Fruit fly (Drosophila melanogaster) whole organism, prepupa: ENCODE results near the gene RluA-1.
A peak's percentile ranks its signal among the peaks of the same experiment; 100 is the strongest.

ENCODE experiments used
- Blimp-1 ChIP-seq: fragments of 200-800 bp; sonication (Bioruptor generic); optimal IDR thresholded peaks from 3 replicates; lab custom pipeline; 2017; ENCODE audit warnings: missing biosample characterization, missing genetic modification characterization, mild to moderate bottlenecking, moderate library complexity, missing genetic modification reagents
- CG10631 ChIP-seq: fragments of 200-800 bp; sonication (Bioruptor generic); optimal IDR thresholded peaks from 2 replicates; lab custom pipeline; 2016; ENCODE audit warnings: missing biosample characterization, missing genetic modification characterization
- CG11294 ChIP-seq: fragments of 200-800 bp; sonication (Bioruptor generic); IDR thresholded peaks from 2 replicates; pipeline ENCODE4 v1.3.6; 2022; ENCODE audit warnings: missing biosample characterization, missing genetic modification characterization
- CG11762 ChIP-seq: fragments of 200-800 bp; sonication (Bioruptor generic); optimal IDR thresholded peaks from 3 replicates; lab custom pipeline; 2016; ENCODE audit warnings: missing biosample characterization, missing genetic modification characterization; ENCODE audit not compliant: insufficient read depth
- CG11902 ChIP-seq: fragments of 200-800 bp; sonication (Bioruptor generic); optimal IDR thresholded peaks from 3 replicates; lab custom pipeline; 2016; ENCODE audit warnings: missing biosample characterization, missing genetic modification characterization
- CG15336 ChIP-seq: fragments of 200-800 bp; sonication (Bioruptor generic); IDR thresholded peaks from 2 replicates; pipeline ENCODE4 v1.3.6; 2022; ENCODE audit warnings: missing biosample characterization, missing genetic modification characterization
- CG16779 ChIP-seq: fragments of 200-800 bp; sonication (Bioruptor generic); optimal IDR thresholded peaks from 3 replicates; lab custom pipeline; 2017; ENCODE audit warnings: missing biosample characterization, mild to moderate bottlenecking, missing genetic modification characterization
- CG3032 ChIP-seq: fragments of 200-800 bp; optimal IDR thresholded peaks from 2 replicates; lab custom pipeline; 2019; ENCODE audit warnings: missing biosample characterization, mild to moderate bottlenecking, missing genetic modification characterization, moderate library complexity
- CG31627 ChIP-seq: fragments of 200-800 bp; sonication (Bioruptor generic); optimal IDR thresholded peaks from 3 replicates; lab custom pipeline; 2016; ENCODE audit warnings: missing biosample characterization, missing genetic modification characterization
- CG34406 ChIP-seq: fragments of 200-800 bp; sonication (Bioruptor generic); optimal IDR thresholded peaks from 3 replicates; lab custom pipeline; 2016; ENCODE audit warnings: missing biosample characterization, missing genetic modification characterization
- CG3919 ChIP-seq: fragments of 200-800 bp; sonication (Bioruptor generic); optimal IDR thresholded peaks from 3 replicates; lab custom pipeline; 2016; ENCODE audit warnings: missing biosample characterization, missing genetic modification characterization
- CG4318 ChIP-seq: fragments of 200-800 bp; sonication (Bioruptor generic); optimal IDR thresholded peaks from 3 replicates; lab custom pipeline; 2017; ENCODE audit warnings: missing biosample characterization, mild to moderate bottlenecking, missing genetic modification characterization
- CG6163 ChIP-seq: fragments of 200-800 bp; sonication (Bioruptor generic); IDR thresholded peaks from 3 replicates; pipeline ENCODE4 v1.3.6; 2022; ENCODE audit warnings: missing biosample characterization, missing genetic modification characterization
- CG6276 ChIP-seq: fragments of 200-800 bp; sonication (Bioruptor generic); optimal IDR thresholded peaks from 2 replicates; lab custom pipeline; 2017; ENCODE audit warnings: missing biosample characterization, mild to moderate bottlenecking, missing genetic modification characterization
- CG6792 ChIP-seq: fragments of 200-800 bp; sonication (Bioruptor generic); optimal IDR thresholded peaks from 3 replicates; lab custom pipeline; 2016; ENCODE audit warnings: missing biosample characterization, missing genetic modification characterization
- CG8119 ChIP-seq: fragments of 200-800 bp; sonication (Bioruptor generic); IDR thresholded peaks from 3 replicates; pipeline ENCODE4 v1.3.6; 2022; ENCODE audit warnings: missing biosample characterization, missing genetic modification characterization
- CG8319 ChIP-seq: fragments of 200-800 bp; sonication (Bioruptor generic); optimal IDR thresholded peaks from 3 replicates; lab custom pipeline; 2016; ENCODE audit warnings: missing biosample characterization, missing genetic modification characterization
- CG9139 ChIP-seq: fragments of 200-800 bp; sonication (Bioruptor generic); optimal IDR thresholded peaks from 3 replicates; lab custom pipeline; 2017; ENCODE audit warnings: missing biosample characterization, mild to moderate bottlenecking, missing genetic modification characterization
- Eip78C ChIP-seq: fragments of 200-800 bp; sonication (Bioruptor generic); peaks from one replicate; lab custom pipeline; 2016; ENCODE audit warnings: missing biosample characterization, missing genetic modification characterization
- Eip93F ChIP-seq: fragments of 200-800 bp; sonication (Bioruptor generic); optimal IDR thresholded peaks from 2 replicates; lab custom pipeline; 2016; ENCODE audit warnings: missing biosample characterization, mild to moderate bottlenecking, missing genetic modification characterization
- Ets96B ChIP-seq: fragments of 200-800 bp; optimal IDR thresholded peaks from 2 replicates; lab custom pipeline; 2019; ENCODE audit warnings: missing biosample characterization, mild to moderate bottlenecking, missing genetic modification characterization, moderate library complexity
- Hr39 ChIP-seq: fragments of 200-800 bp; sonication (Bioruptor generic); optimal IDR thresholded peaks from 2 replicates; lab custom pipeline; 2016; ENCODE audit warnings: missing biosample characterization, missing genetic modification characterization
- Lpt ChIP-seq: fragments of 200-800 bp; sonication (Bioruptor generic); optimal IDR thresholded peaks from 3 replicates; lab custom pipeline; 2016; ENCODE audit warnings: missing biosample characterization, missing genetic modification characterization
- Met ChIP-seq: fragments of 200-800 bp; sonication (Bioruptor generic); optimal IDR thresholded peaks from 3 replicates; lab custom pipeline; 2016; ENCODE audit warnings: missing biosample characterization, missing genetic modification characterization
- OdsH ChIP-seq: fragments of 200-800 bp; sonication (Bioruptor generic); optimal IDR thresholded peaks from 3 replicates; lab custom pipeline; 2016; ENCODE audit warnings: missing biosample characterization, missing genetic modification characterization
- Sox14 ChIP-seq: fragments of 200-800 bp; sonication (Bioruptor generic); optimal IDR thresholded peaks from 3 replicates; lab custom pipeline; 2016; ENCODE audit warnings: missing biosample characterization, missing genetic modification characterization
- Sox15 ChIP-seq: fragments of 200-800 bp; sonication (Bioruptor generic); optimal IDR thresholded peaks from 3 replicates; lab custom pipeline; 2016; ENCODE audit warnings: missing biosample characterization, missing genetic modification characterization
- achi ChIP-seq: fragments of 200-800 bp; sonication (Bioruptor generic); optimal IDR thresholded peaks from 3 replicates; lab custom pipeline; 2016; ENCODE audit warnings: missing biosample characterization, missing genetic modification characterization
- acj6 ChIP-seq: fragments of 200-800 bp; sonication (Bioruptor generic); optimal IDR thresholded peaks from 3 replicates; lab custom pipeline; 2016; ENCODE audit warnings: missing biosample characterization, missing genetic modification characterization
- cyc ChIP-seq: fragments of 200-800 bp; sonication (Bioruptor generic); optimal IDR thresholded peaks from 3 replicates; lab custom pipeline; 2016; ENCODE audit warnings: missing biosample characterization, missing genetic modification characterization
- dsx ChIP-seq: fragments of 200-800 bp; optimal IDR thresholded peaks from 3 replicates; lab custom pipeline; 2019; ENCODE audit warnings: missing biosample characterization, mild to moderate bottlenecking, missing genetic modification characterization, moderate library complexity; ENCODE audit not compliant: poor library complexity, severe bottlenecking
- eg ChIP-seq: fragments of 200-800 bp; sonication (Bioruptor generic); IDR thresholded peaks from 3 replicates; pipeline ENCODE4 v1.3.6; 2022; ENCODE audit warnings: missing biosample characterization, missing genetic modification characterization
- esn ChIP-seq: fragments of 200-800 bp; sonication (Bioruptor generic); optimal IDR thresholded peaks from 2 replicates; lab custom pipeline; 2016; ENCODE audit warnings: missing biosample characterization, mild to moderate bottlenecking, missing genetic modification characterization, moderate library complexity
- fd59A ChIP-seq: fragments of 200-800 bp; sonication (Bioruptor generic); optimal IDR thresholded peaks from 2 replicates; lab custom pipeline; 2017; ENCODE audit warnings: missing biosample characterization, mild to moderate bottlenecking, missing genetic modification characterization, missing genetic modification reagents
- fd85E ChIP-seq: fragments of 200-800 bp; sonication (Bioruptor generic); optimal IDR thresholded peaks from 3 replicates; lab custom pipeline; 2016; ENCODE audit warnings: missing biosample characterization, missing genetic modification characterization
- fkh ChIP-seq: fragments of 200-800 bp; sonication (Bioruptor generic); optimal IDR thresholded peaks from 3 replicates; lab custom pipeline; 2017; ENCODE audit warnings: missing biosample characterization, mild to moderate bottlenecking, missing genetic modification characterization, moderate library complexity
- net ChIP-seq: fragments of 200-800 bp; sonication (Bioruptor generic); optimal IDR thresholded peaks from 3 replicates; lab custom pipeline; 2016; ENCODE audit warnings: missing biosample characterization, missing genetic modification characterization
- spab ChIP-seq: fragments of 200-800 bp; sonication (Bioruptor generic); optimal IDR thresholded peaks from 2 replicates; lab custom pipeline; 2017; ENCODE audit warnings: missing biosample characterization, mild to moderate bottlenecking, missing genetic modification characterization, missing genetic modification reagents
- ss ChIP-seq, 2 experiments: fragments of 200-800 bp; sonication (Bioruptor generic); optimal IDR thresholded peaks; 2 replicates in 1 of 2; 3 replicates in 1 of 2; lab custom pipeline; 2017 to 2018; ENCODE audit warnings: mild to moderate bottlenecking in 2 of 2, missing biosample characterization in 2 of 2, missing genetic modification characterization in 2 of 2, moderate library complexity in 1 of 2
- topi ChIP-seq: fragments of 200-800 bp; sonication (Bioruptor generic); optimal IDR thresholded peaks from 3 replicates; lab custom pipeline; 2016; ENCODE audit warnings: missing biosample characterization, missing genetic modification characterization
- vri ChIP-seq: fragments of 200-800 bp; sonication (Bioruptor generic); optimal IDR thresholded peaks from 3 replicates; lab custom pipeline; 2016; ENCODE audit warnings: missing biosample characterization, mild to moderate bottlenecking, missing genetic modification characterization

The RluA-1 gene

DNA sequence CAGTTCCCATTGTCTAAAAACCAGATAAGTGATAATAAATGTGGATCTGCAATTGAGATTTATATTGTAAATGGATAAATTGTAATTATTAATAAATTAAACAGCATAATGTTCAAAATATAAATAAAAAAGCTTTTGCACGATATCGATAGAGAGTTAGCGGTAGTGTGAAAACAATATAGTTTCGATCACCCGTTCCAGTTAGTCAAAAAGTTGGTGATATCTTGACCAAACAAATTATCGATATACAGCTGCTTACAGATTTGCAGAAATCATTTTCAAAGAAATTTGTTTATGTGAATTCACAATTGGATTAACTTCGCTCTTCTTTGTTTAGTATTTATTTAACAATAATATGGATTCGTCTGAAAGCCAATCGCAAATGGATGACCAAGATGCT is 35.0 kb downstream of the RluA-1 start, which contains the start of gene Nse4:
Gene Nse4, plus strand, starts transcription at position 267 of the 400 bp plus-strand sequence.
- no peak for TF ChIP-seq Ets96B (tag; lab: Kevin White, UChicago)
- TF ChIP-seq CG4318 = no peak
- no peak for TF ChIP-seq dsx
- TF ChIP-seq Sox14 = no peak
- TF ChIP-seq Lpt (GFP tag; lab: Kevin White, UChicago) = no peak
- no peak for TF ChIP-seq CG6276 (GFP tag; lab: Kevin White, UChicago)
- no peak for TF ChIP-seq CG16779 (tag; lab: Kevin White, UChicago)
- no peak for TF ChIP-seq Hr39 (GFP tag; lab: Kevin White, UChicago)
- TF ChIP-seq Met (GFP tag; lab: Kevin White, UChicago) = no peak
- no peak for TF ChIP-seq Sox15 (GFP tag; lab: Kevin White, UChicago)
- TF ChIP-seq eg (GFP tag; lab: Robert Waterston, UW) = no peak
- TF ChIP-seq cyc = no peak
- no peak for TF ChIP-seq CG9139 (GFP tag; lab: Kevin White, UChicago)
- no peak for TF ChIP-seq fkh (GFP tag; lab: Kevin White, UChicago)

DNA sequence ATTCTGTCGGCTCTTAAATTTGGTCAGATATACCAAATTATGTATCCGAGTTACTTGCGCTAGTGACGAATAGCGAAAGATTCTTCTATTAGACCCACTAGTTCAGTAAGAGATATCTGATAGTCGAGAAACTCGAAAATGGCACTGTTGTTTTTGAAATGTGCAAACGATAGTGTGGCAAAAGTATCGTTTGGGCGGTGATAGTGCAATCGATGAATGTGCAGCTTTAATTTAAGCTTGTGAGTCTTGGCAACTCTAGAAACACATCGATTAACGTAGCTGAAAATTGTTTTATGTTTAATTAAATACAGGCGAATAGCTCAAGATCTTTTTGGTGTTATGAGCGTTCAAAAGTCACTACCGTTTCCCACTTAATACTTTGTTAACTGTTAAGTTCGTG is 36.8 kb downstream of the RluA-1 start, which contains the start of gene STUB1:
Gene STUB1, plus strand, starts transcription at position 232 of the 400 bp plus-strand sequence.
- TF ChIP-seq CG15336 (GFP tag; lab: Robert Waterston, UW) (no peak), Eip93F (no peak), esn (GFP tag; lab: Kevin White, UChicago) (peak; percentile 36), fkh (GFP tag; lab: Kevin White, UChicago) (peak; percentile 14), CG31627 (GFP tag; lab: Kevin White, UChicago) (peak; percentile 8), Ets96B (tag; lab: Kevin White, UChicago) (no peak)

DNA sequence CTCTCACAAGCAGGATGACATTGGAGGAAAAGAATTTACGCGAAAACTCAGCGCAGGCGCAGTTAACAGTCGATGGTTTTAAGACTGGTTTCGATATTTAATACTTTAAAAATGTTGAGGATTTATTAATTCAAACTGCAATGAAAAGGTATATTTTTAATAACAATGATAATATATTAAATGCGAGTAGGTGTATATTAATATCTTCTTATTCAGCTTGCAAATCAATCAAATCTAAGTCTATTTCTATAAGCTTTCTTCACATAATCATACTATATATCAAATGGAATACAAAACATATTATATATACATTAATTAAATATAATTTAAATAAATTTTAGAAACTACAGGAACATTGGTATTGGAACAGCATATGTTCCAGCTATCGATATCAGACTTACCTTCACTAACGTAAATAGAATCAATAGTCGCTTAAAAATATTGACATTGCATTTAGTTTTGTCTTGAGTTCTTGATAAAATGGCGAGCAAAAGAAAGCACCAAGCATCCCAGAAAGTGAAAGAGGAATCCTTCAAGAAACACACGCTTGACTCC is 38.5 kb downstream of the RluA-1 start, which contains the start of the genes TBC1D16 and holn1:
Gene TBC1D16, minus strand, starts transcription at position 51 of the 555 bp plus-strand sequence.
Gene holn1, plus strand, starts transcription at position 390 of the 555 bp plus-strand sequence.
- peak; percentile 96 for TF ChIP-seq fkh (GFP tag; lab: Kevin White, UChicago)
- no peak for TF ChIP-seq Sox14
- TF ChIP-seq, all 60 proteins: peak for 1

DNA sequence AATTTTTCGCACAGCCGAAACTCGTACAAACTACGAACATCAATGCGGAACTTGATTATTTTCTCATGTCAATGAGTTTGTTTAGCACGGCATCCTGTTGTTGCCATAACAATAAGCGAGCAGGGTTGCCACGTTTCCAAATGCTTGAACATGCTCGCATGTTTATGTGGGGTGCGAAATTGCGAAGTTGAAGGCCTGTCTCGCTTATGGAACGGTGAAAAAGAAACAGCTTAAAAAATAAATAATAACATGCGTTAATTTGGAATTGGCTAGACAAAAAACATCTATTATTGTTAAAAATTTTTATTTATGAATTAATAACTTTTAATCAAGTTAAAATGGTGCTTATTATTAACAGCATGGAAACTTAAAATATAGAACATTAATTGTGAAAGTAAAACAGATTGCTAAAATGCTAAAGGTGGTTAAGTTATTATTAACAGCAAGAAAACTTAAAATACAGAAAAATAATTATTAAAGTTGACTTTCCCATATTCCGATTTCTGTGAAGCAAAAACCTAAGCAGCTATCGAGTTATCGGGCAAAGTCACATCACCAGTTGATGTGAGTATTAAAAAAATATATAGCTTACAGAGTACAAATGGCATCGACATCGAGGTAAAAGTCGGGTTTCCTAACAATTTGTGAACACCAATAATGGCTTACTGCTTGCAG is 43.2 kb downstream of the RluA-1 start, which contains the start of the genes Bug22 and TfIIB:
Gene Bug22, minus strand, starts transcription at position 117 of the 675 bp plus-strand sequence.
Gene TfIIB, plus strand, starts transcription at position 537 of the 675 bp plus-strand sequence.
- no peak; the same call in 2 of the 3 replicates for TF ChIP-seq eg (GFP tag; lab: Robert Waterston, UW)
- no peak for TF ChIP-seq Sox14
- no peak for TF ChIP-seq dsx
- TF ChIP-seq vri (GFP tag; lab: Kevin White, UChicago) = no peak
- no peak for TF ChIP-seq CG6276 (GFP tag; lab: Kevin White, UChicago)
- peak; percentile 91 for TF ChIP-seq Eip78C (GFP tag; lab: Kevin White, UChicago)
- no peak for TF ChIP-seq CG11762 (GFP tag; lab: Kevin White, UChicago)
- no peak for TF ChIP-seq CG10631 (GFP tag; lab: Kevin White, UChicago)
- TF ChIP-seq fd59A (GFP tag; lab: Kevin White, UChicago) = no peak
- peak; percentile 69 for TF ChIP-seq topi (GFP tag; lab: Kevin White, UChicago)
- TF ChIP-seq Ets96B (tag; lab: Kevin White, UChicago) = peak; percentile 53
- peak; percentile 25 for TF ChIP-seq CG8319
- no peak for TF ChIP-seq CG8119 (GFP tag; lab: Robert Waterston, UW)
- no peak for TF ChIP-seq CG11294 (GFP tag; lab: Robert Waterston, UW)
- no peak for TF ChIP-seq OdsH
- no peak for TF ChIP-seq CG3919
- TF ChIP-seq esn (GFP tag; lab: Kevin White, UChicago) = peak; percentile 82
- no peak for TF ChIP-seq fd85E
- peak; percentile 68 for TF ChIP-seq fkh (GFP tag; lab: Kevin White, UChicago)
- TF ChIP-seq Hr39 (GFP tag; lab: Kevin White, UChicago) = no peak
- TF ChIP-seq CG15336 (GFP tag; lab: Robert Waterston, UW) = 0 out of 2 replicates have a peak, but pooled peaks have one; percentile 30
- TF ChIP-seq Lpt (GFP tag; lab: Kevin White, UChicago) = no peak
- TF ChIP-seq CG3032 (tag; lab: Kevin White, UChicago) = peak; percentile 59
- TF ChIP-seq CG16779 (tag; lab: Kevin White, UChicago) = no peak
- peak; percentile 71; the same call in 2 of the 3 replicates for TF ChIP-seq CG6163 (GFP tag; lab: Robert Waterston, UW)
- no peak for TF ChIP-seq spab (GFP tag; lab: Kevin White, UChicago)
- TF ChIP-seq CG11902 (GFP tag; lab: Kevin White, UChicago) = no peak
- peak; percentile 57 for TF ChIP-seq CG6792 (GFP tag; lab: Kevin White, UChicago)
- TF ChIP-seq CG34406 (GFP tag; lab: Kevin White, UChicago) = peak; percentile 64
- TF ChIP-seq acj6 (GFP tag; lab: Kevin White, UChicago) = peak; percentile 74
- TF ChIP-seq net (GFP tag; lab: Kevin White, UChicago) = no peak
- TF ChIP-seq ss (GFP tag; optimal IDR thresholded peaks at IDR 0.05; lab: Kevin White, UChicago) = no peak
- no peak for TF ChIP-seq Blimp-1 (GFP tag; lab: Kevin White, UChicago)
- no peak for TF ChIP-seq achi
- peak; percentile 41 for TF ChIP-seq Sox15 (GFP tag; lab: Kevin White, UChicago)
